Fruit fly (Drosophila melanogaster) whole organism, prepupa: ENCODE measurements around the gene Drsl6.

Experiments
- Blimp-1 ChIP-seq: fragments of 200-800 bp; sonication (Bioruptor generic); optimal IDR thresholded peaks from 3 replicates; lab custom pipeline; 2017; ENCODE audit warnings: missing biosample characterization, missing genetic modification characterization, mild to moderate bottlenecking, moderate library complexity, missing genetic modification reagents
- CG16779 ChIP-seq: fragments of 200-800 bp; sonication (Bioruptor generic); optimal IDR thresholded peaks from 3 replicates; lab custom pipeline; 2017; ENCODE audit warnings: missing biosample characterization, mild to moderate bottlenecking, missing genetic modification characterization
- CG31627 ChIP-seq: fragments of 200-800 bp; sonication (Bioruptor generic); optimal IDR thresholded peaks from 3 replicates; lab custom pipeline; 2016; ENCODE audit warnings: missing biosample characterization, missing genetic modification characterization
- CG34406 ChIP-seq: fragments of 200-800 bp; sonication (Bioruptor generic); optimal IDR thresholded peaks from 3 replicates; lab custom pipeline; 2016; ENCODE audit warnings: missing biosample characterization, missing genetic modification characterization
- Hr39 ChIP-seq: fragments of 200-800 bp; sonication (Bioruptor generic); optimal IDR thresholded peaks from 2 replicates; lab custom pipeline; 2016; ENCODE audit warnings: missing biosample characterization, missing genetic modification characterization
- Lpt ChIP-seq: fragments of 200-800 bp; sonication (Bioruptor generic); optimal IDR thresholded peaks from 3 replicates; lab custom pipeline; 2016; ENCODE audit warnings: missing biosample characterization, missing genetic modification characterization
- OdsH ChIP-seq: fragments of 200-800 bp; sonication (Bioruptor generic); optimal IDR thresholded peaks from 3 replicates; lab custom pipeline; 2016; ENCODE audit warnings: missing biosample characterization, missing genetic modification characterization
- Sox15 ChIP-seq: fragments of 200-800 bp; sonication (Bioruptor generic); optimal IDR thresholded peaks from 3 replicates; lab custom pipeline; 2016; ENCODE audit warnings: missing biosample characterization, missing genetic modification characterization
- dac ChIP-seq: fragments of 200-800 bp; sonication (Bioruptor generic); optimal IDR thresholded peaks from 2 replicates; lab custom pipeline; 2017; ENCODE audit warnings: missing biosample characterization, mild to moderate bottlenecking, missing genetic modification characterization
- spab ChIP-seq: fragments of 200-800 bp; sonication (Bioruptor generic); optimal IDR thresholded peaks from 2 replicates; lab custom pipeline; 2017; ENCODE audit warnings: missing biosample characterization, mild to moderate bottlenecking, missing genetic modification characterization, missing genetic modification reagents

DNA sequence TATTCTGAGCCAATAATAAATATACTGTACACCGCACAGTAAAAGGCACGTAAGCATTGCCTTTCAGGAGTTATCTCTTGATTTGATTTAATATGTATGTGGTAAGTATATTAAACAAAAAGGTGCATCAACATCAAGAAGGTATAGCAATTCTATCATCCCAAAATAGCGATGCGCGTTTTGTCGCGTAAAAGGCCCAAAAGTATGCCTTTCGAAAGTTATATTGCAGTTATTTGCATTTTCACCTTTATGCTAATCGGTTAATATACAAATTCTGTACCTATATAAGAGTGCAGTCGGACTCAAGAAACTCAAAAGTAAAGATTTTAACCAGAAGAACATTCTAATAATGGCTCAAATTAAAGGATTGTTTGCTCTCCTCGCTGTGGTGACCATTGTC, 20.9 kb downstream of the Drsl6 start, which contains the start of gene Drsl4:
- TF ChIP-seq Hr39, result no peak
- TF ChIP-seq Lpt (GFP tag; lab: Kevin White, UChicago), result no peak
- no peak for TF ChIP-seq CG34406
- TF ChIP-seq Blimp-1, result no peak
- no peak for TF ChIP-seq OdsH
- no peak for TF ChIP-seq spab (GFP tag; lab: Kevin White, UChicago)
- TF ChIP-seq CG16779 (tag; lab: Kevin White, UChicago), result no peak
- TF ChIP-seq CG31627 (GFP tag; lab: Kevin White, UChicago), result no peak
- TF ChIP-seq dac (GFP tag; lab: Kevin White, UChicago), result no peak
- no peak for TF ChIP-seq Sox15
